Worm (Caenorhabditis elegans): ENCODE measurements around the gene lon-8.

Gene lon-8

ce11 chrV:17981732-17982131 lies 19.4 kb downstream of the lon-8 start:
- TF ChIP-seq lin-38 (GFP tag; IDR thresholded peaks at IDR 0.05) (peak; percentile 46; the same call in 1 of the 2 replicates), hlh-30 (tag; optimal IDR thresholded peaks at IDR 0.05; ENCODE audit: insufficient read depth) (no peak), rbr-2 (tag; optimal IDR thresholded peaks at IDR 0.05) (peak; percentile 5), Y48G9A.11 (GFP tag; IDR thresholded peaks at IDR 0.05) (peak; percentile 24; the same call in 1 of the 2 replicates), ceh-32 (tag; optimal IDR thresholded peaks at IDR 0.05; ENCODE audit: poor library complexity) (no peak), Y5F2A.4 (GFP tag; optimal IDR thresholded peaks at IDR 0.05) (no peak), daf-12 (tag; optimal IDR thresholded peaks at IDR 0.05) (no peak), dve-1 (tag; optimal IDR thresholded peaks at IDR 0.05; ENCODE audit: insufficient read depth) (peak; percentile 3), lin-13 (GFP tag; optimal IDR thresholded peaks at IDR 0.05) (peak; percentile 36), ama-1 (optimal IDR thresholded peaks at IDR 0.05) (peak; percentile 37), hlh-11 (tag; optimal IDR thresholded peaks at IDR 0.05) (peak; percentile 26), mes-2 (tag; optimal IDR thresholded peaks at IDR 0.05; ENCODE audit: poor library complexity, severe bottlenecking) (peak; percentile 61), nhr-6 (tag; optimal IDR thresholded peaks at IDR 0.05) (peak; percentile 31), ces-1 (GFP tag; optimal IDR thresholded peaks at IDR 0.05) (no peak), nhr-28 (tag; optimal IDR thresholded peaks at IDR 0.05) (peak; percentile 11), nhr-42 (GFP tag; IDR thresholded peaks at IDR 0.05) (no peak), lsy-2 (tag; optimal IDR thresholded peaks at IDR 0.05) (peak; percentile 92 to 98), madf-9 (GFP tag; conservative IDR thresholded peaks at IDR 0.05) (0 out of 2 replicates have a peak, but pooled peaks have one; percentile 33), hmg-1.1 (GFP tag; IDR thresholded peaks at IDR 0.05) (0 out of 2 replicates have a peak, but pooled peaks have one; percentile 45), unc-62 (GFP tag; optimal IDR thresholded peaks at IDR 0.05 in 1 of 2) (peak in 1 of 2 experiments; percentile 85), unc-62 (tag; optimal IDR thresholded peaks at IDR 0.05) (no peak), mep-1 (tag; optimal IDR thresholded peaks at IDR 0.05) (peak; percentile 16), fkh-10 (GFP tag; optimal IDR thresholded peaks at IDR 0.05) (no peak), dmd-9 (GFP tag; IDR thresholded peaks at IDR 0.05) (0 out of 2 replicates have a peak, but pooled peaks have one; percentile 14), spr-1 (tag; optimal IDR thresholded peaks at IDR 0.05) (no peak), dpl-1 (GFP tag; optimal IDR thresholded peaks at IDR 0.05) (peak; percentile 39)

ce11 chrV:17979789-17980188 lies 21.4 kb downstream of the lon-8 start, which contains the start of gene snx-6:
TSS of gene snx-6 (minus strand) at chrV:17980082.
- TF ChIP-seq cey-2 (tag; optimal IDR thresholded peaks at IDR 0.05; ENCODE audit: borderline replicate concordance, insufficient read depth) = no peak
- no peak for TF ChIP-seq F49E8.2 (tag; optimal IDR thresholded peaks at IDR 0.05; ENCODE audit: borderline replicate concordance)
- peak; percentile 36 for TF ChIP-seq aha-1 (tag)

ce11 chrV:17978207-17978606 lies 23.0 kb downstream of the lon-8 start:
- TF ChIP-seq snpc-1.2 (GFP tag; IDR thresholded peaks at IDR 0.05) = no peak
- no peak for TF ChIP-seq saeg-2 (GFP tag; IDR thresholded peaks at IDR 0.05)
- TF ChIP-seq pqm-1 (tag; optimal IDR thresholded peaks at IDR 0.05) = peak; percentile 64
- peak; percentile 18 for TF ChIP-seq nhr-77 (tag; optimal IDR thresholded peaks at IDR 0.05)
- TF ChIP-seq dmd-6 (GFP tag; IDR thresholded peaks at IDR 0.05) = peak; percentile 77
- TF ChIP-seq mep-1 (tag; optimal IDR thresholded peaks at IDR 0.05) = no peak
- TF ChIP-seq lin-38 (GFP tag; IDR thresholded peaks at IDR 0.05) = no peak
- no peak for TF ChIP-seq Y48G9A.11 (GFP tag; IDR thresholded peaks at IDR 0.05)
- TF ChIP-seq ZK337.2 (GFP tag; IDR thresholded peaks at IDR 0.05) = no peak
- TF ChIP-seq dve-1 (tag; optimal IDR thresholded peaks at IDR 0.05; ENCODE audit: insufficient read depth) = peak; percentile 35
- TF ChIP-seq php-3 (GFP tag; IDR thresholded peaks at IDR 0.05) = peak; percentile 41; the same call in 1 of the 2 replicates
- no peak for TF ChIP-seq fkh-10 (GFP tag; optimal IDR thresholded peaks at IDR 0.05)
- TF ChIP-seq ZK546.5 (tag; optimal IDR thresholded peaks at IDR 0.05) = no peak
- TF ChIP-seq hlh-30 (tag; optimal IDR thresholded peaks at IDR 0.05; ENCODE audit: insufficient read depth) = peak; percentile 24
- TF ChIP-seq lin-15B (tag; optimal IDR thresholded peaks at IDR 0.05) = no peak
- peak; percentile 50 for TF ChIP-seq nhr-28 (tag; optimal IDR thresholded peaks at IDR 0.05)
- no peak for TF ChIP-seq daf-16 (GFP tag; optimal IDR thresholded peaks at IDR 0.05)
- TF ChIP-seq daf-16 (tag; optimal IDR thresholded peaks at IDR 0.05) = peak; percentile 75
- TF ChIP-seq hlh-11 (tag; optimal IDR thresholded peaks at IDR 0.05) = peak; percentile 62
- peak; percentile 35; the same call in 1 of the 2 replicates for TF ChIP-seq tra-1 (GFP tag; IDR thresholded peaks at IDR 0.05)
- no peak for TF ChIP-seq set-16 (GFP tag; IDR thresholded peaks at IDR 0.05)
- TF ChIP-seq T20F7.1 (GFP tag; optimal IDR thresholded peaks at IDR 0.05) = peak; percentile 12
- TF ChIP-seq nhr-25 (tag; optimal IDR thresholded peaks at IDR 0.05; ENCODE audit: borderline replicate concordance, insufficient read depth) = no peak
